Fruit fly (Drosophila melanogaster) whole organism, embryonic: Measurements from ENCODE around the gene CG34310.

Experiments
- Awh ChIP-seq: fragments of 200-800 bp; sonication (Bioruptor generic); IDR thresholded peaks from 2 replicates; pipeline ENCODE4, ENCODE4 v1.3.6; 2022; ENCODE audit warnings: missing biosample characterization, missing genetic modification characterization
- Bgb ChIP-seq: fragments of 200-800 bp; sonication (Bioruptor generic); IDR thresholded peaks from 2 replicates; pipeline ENCODE4 v1.3.6; 2022; ENCODE audit warnings: missing biosample characterization, missing genetic modification characterization; ENCODE audit not compliant: partially characterized antibody
- BtbVII ChIP-seq: fragments of 200-800 bp; sonication (Bioruptor generic); optimal IDR thresholded peaks from 3 replicates; lab custom pipeline; 2017; ENCODE audit warnings: missing biosample characterization, mild to moderate bottlenecking, missing genetic modification characterization
- C15 ChIP-seq: fragments of 200-800 bp; sonication (Bioruptor generic); IDR thresholded peaks from 3 replicates; pipeline ENCODE4 v1.3.6; 2022; ENCODE audit warnings: missing biosample characterization, missing genetic modification characterization
- CG1024 ChIP-seq: fragments of 200-800 bp; sonication (Bioruptor generic); IDR thresholded peaks from 2 replicates; pipeline ENCODE4 v1.3.6; 2022; ENCODE audit warnings: missing biosample characterization, missing genetic modification characterization
- CG10267 ChIP-seq: fragments of 200-800 bp; sonication (Bioruptor generic); optimal IDR thresholded peaks from 2 replicates; lab custom pipeline; 2018; ENCODE audit warnings: missing biosample characterization, mild to moderate bottlenecking, missing genetic modification characterization, moderate library complexity
- CG10979 ChIP-seq: fragments of 200-800 bp; sonication (Bioruptor generic); optimal IDR thresholded peaks from 2 replicates; lab custom pipeline; 2018; ENCODE audit warnings: missing biosample characterization, mild to moderate bottlenecking, missing genetic modification characterization, moderate library complexity
- CG12942 ChIP-seq: fragments of 200-800 bp; sonication (Bioruptor generic); optimal IDR thresholded peaks from 3 replicates; lab custom pipeline; 2016; ENCODE audit warnings: missing biosample characterization, missing genetic modification characterization
- CG14667 ChIP-seq: fragments of 200-800 bp; sonication (Bioruptor generic); IDR thresholded peaks from 2 replicates; pipeline ENCODE4 v1.3.6; 2022; ENCODE audit warnings: missing biosample characterization, missing genetic modification characterization
- CG14965 ChIP-seq: fragments of 200-800 bp; sonication (Bioruptor generic); optimal IDR thresholded peaks from 2 replicates; lab custom pipeline; 2016; ENCODE audit warnings: missing biosample characterization, missing genetic modification characterization, borderline replicate concordance
- CG15479 ChIP-seq: fragments of 200-800 bp; sonication (Bioruptor generic); optimal IDR thresholded peaks from 3 replicates; lab custom pipeline; 2019; ENCODE audit warnings: missing biosample characterization, mild to moderate bottlenecking, missing genetic modification characterization, moderate library complexity
- CG17912 ChIP-seq: fragments of 200-800 bp; sonication (Bioruptor generic); optimal IDR thresholded peaks from 2 replicates; lab custom pipeline; 2018; ENCODE audit warnings: missing biosample characterization, mild to moderate bottlenecking, missing genetic modification characterization
- CG31365 ChIP-seq: fragments of 200-800 bp; sonication (Bioruptor generic); optimal IDR thresholded peaks from 2 replicates; lab custom pipeline; 2018; ENCODE audit warnings: missing biosample characterization, mild to moderate bottlenecking, missing genetic modification characterization
- CG3726 ChIP-seq: fragments of 200-800 bp; sonication (Bioruptor generic); IDR thresholded peaks from 3 replicates; pipeline ENCODE4, ENCODE4 v1.3.6; 2022; ENCODE audit warnings: missing biosample characterization, missing genetic modification characterization
- CG4282 ChIP-seq: fragments of 200-800 bp; sonication (Bioruptor generic); optimal IDR thresholded peaks from 2 replicates; lab custom pipeline; 2016; ENCODE audit warnings: missing biosample characterization, missing genetic modification characterization
- CG4424 ChIP-seq: fragments of 200-800 bp; sonication (Bioruptor generic); optimal IDR thresholded peaks from 3 replicates; lab custom pipeline; 2016; ENCODE audit warnings: missing biosample characterization, missing genetic modification characterization
- CG5953 ChIP-seq: fragments of 200-800 bp; sonication (Bioruptor generic); IDR thresholded peaks from 2 replicates; pipeline ENCODE4 v1.3.6; 2022; ENCODE audit warnings: missing biosample characterization, missing genetic modification characterization
- CG6765 ChIP-seq: fragments of 200-800 bp; sonication (Bioruptor generic); optimal IDR thresholded peaks from 3 replicates; lab custom pipeline; 2017; ENCODE audit warnings: missing biosample characterization, mild to moderate bottlenecking, missing genetic modification characterization
- CG8924 ChIP-seq: fragments of 200-800 bp; optimal IDR thresholded peaks from 3 replicates; lab custom pipeline; 2019; ENCODE audit warnings: missing biosample characterization, mild to moderate bottlenecking, missing genetic modification characterization, moderate library complexity
- CrebB ChIP-seq: fragments of 200-800 bp; sonication (Bioruptor generic); optimal IDR thresholded peaks from 3 replicates; lab custom pipeline; 2018; ENCODE audit warnings: missing biosample characterization, mild to moderate bottlenecking, missing genetic modification characterization
- D19A ChIP-seq: fragments of 200-800 bp; optimal IDR thresholded peaks from 3 replicates; lab custom pipeline; 2019; ENCODE audit warnings: missing biosample characterization, mild to moderate bottlenecking, missing genetic modification characterization, moderate library complexity
- Dref ChIP-seq: fragments of 200-800 bp; sonication (Bioruptor generic); IDR thresholded peaks from 2 replicates; pipeline ENCODE4 v1.3.6; 2022; ENCODE audit warnings: missing biosample characterization, missing genetic modification characterization
- Ets65A ChIP-seq: fragments of 200-800 bp; sonication (Bioruptor generic); peaks from one replicate; lab custom pipeline; 2016; ENCODE audit warnings: missing biosample characterization, missing genetic modification characterization
- HLH4C ChIP-seq: fragments of 200-800 bp; sonication (Bioruptor generic); IDR thresholded peaks from 3 replicates; pipeline ENCODE4 v1.3.6; 2022; ENCODE audit warnings: missing biosample characterization, missing genetic modification characterization; ENCODE audit not compliant: partially characterized antibody
- Hand ChIP-seq: fragments of 200-800 bp; sonication (Bioruptor generic); optimal IDR thresholded peaks from 2 replicates; lab custom pipeline; 2017; ENCODE audit warnings: mild to moderate bottlenecking, missing biosample characterization, missing genetic modification reagents, missing genetic modification characterization
- Optix ChIP-seq: fragments of 200-800 bp; sonication (Bioruptor generic); IDR thresholded peaks from 3 replicates; pipeline ENCODE4 v1.3.6; 2022; ENCODE audit warnings: missing biosample characterization, missing genetic modification characterization
- PHDP ChIP-seq: fragments of 200-800 bp; sonication (Bioruptor generic); optimal IDR thresholded peaks from 3 replicates; lab custom pipeline; 2018; ENCODE audit warnings: missing biosample characterization, mild to moderate bottlenecking, missing genetic modification characterization, moderate library complexity
- Taf1 ChIP-seq: fragments of 200-800 bp; sonication (Bioruptor generic); IDR thresholded peaks from 2 replicates; pipeline ENCODE4 v1.3.6; 2022; ENCODE audit warnings: missing biosample characterization, missing genetic modification characterization
- Usf ChIP-seq: fragments of 200-800 bp; sonication (Bioruptor generic); optimal IDR thresholded peaks from 2 replicates; lab custom pipeline; 2017; ENCODE audit warnings: missing genotype, missing biosample characterization, missing genetic modification characterization
- ara ChIP-seq: fragments of 200-800 bp; sonication (Bioruptor generic); IDR thresholded peaks from 2 replicates; pipeline ENCODE4 v1.3.6; 2022; ENCODE audit warnings: missing biosample characterization, missing genetic modification characterization
- caup ChIP-seq: fragments of 200-800 bp; sonication (Bioruptor generic); optimal IDR thresholded peaks from 3 replicates; lab custom pipeline; 2017; ENCODE audit warnings: missing biosample characterization, mild to moderate bottlenecking, missing genetic modification characterization, moderate library complexity; ENCODE audit not compliant: severe bottlenecking
- ci ChIP-seq: fragments of 200-800 bp; sonication (Bioruptor generic); IDR thresholded peaks from 3 replicates; pipeline ENCODE4 v1.3.6; 2022; ENCODE audit warnings: missing biosample characterization, missing genetic modification characterization
- dimm ChIP-seq: fragments of 200-800 bp; sonication (Bioruptor generic); IDR thresholded peaks from 2 replicates; pipeline ENCODE4 v1.3.6; 2022; ENCODE audit warnings: missing biosample characterization, missing genetic modification characterization
- ems ChIP-seq: fragments of 200-800 bp; sonication (Bioruptor generic); optimal IDR thresholded peaks from 3 replicates; lab custom pipeline; 2016; ENCODE audit warnings: missing biosample characterization, missing genetic modification characterization
- exex ChIP-seq: fragments of 200-800 bp; sonication (Bioruptor generic); optimal IDR thresholded peaks from 4 replicates; lab custom pipeline; 2018; ENCODE audit warnings: missing biosample characterization, mild to moderate bottlenecking, missing genetic modification characterization, moderate library complexity
- gfzf ChIP-seq: fragments of 200-800 bp; sonication (Bioruptor generic); optimal IDR thresholded peaks from 2 replicates; lab custom pipeline; 2016; ENCODE audit warnings: missing biosample characterization, mild to moderate bottlenecking, missing genetic modification characterization, moderate library complexity
- insv ChIP-seq, 2 experiments: fragments of 200-800 bp; sonication (Bioruptor generic); optimal IDR thresholded peaks; 3 replicates each; lab custom pipeline; 2016 to 2018; ENCODE audit warnings: missing biosample characterization in 2 of 2, missing genetic modification characterization in 2 of 2
- kah ChIP-seq: fragments of 200-800 bp; sonication (Bioruptor generic); optimal IDR thresholded peaks from 2 replicates; lab custom pipeline; 2018; ENCODE audit warnings: missing biosample characterization, mild to moderate bottlenecking, missing genetic modification characterization
- lola ChIP-seq, 3 experiments: fragments of >200 bp in 2 of 3; fragments of 200-800 bp in 1 of 3; sonication (Bioruptor generic) in 1 of 3; optimal IDR thresholded peaks; 2 replicates each; lab custom pipeline; 2017 to 2019; ENCODE audit warnings: missing biosample characterization in 3 of 3, missing genetic modification characterization in 3 of 3, mild to moderate bottlenecking in 1 of 3, moderate library complexity in 1 of 3
- maf-S ChIP-seq: fragments of 200-800 bp; sonication (Bioruptor generic); optimal IDR thresholded peaks from 2 replicates; lab custom pipeline; 2016; ENCODE audit warnings: missing biosample characterization, missing genetic modification characterization
- nmo ChIP-seq: fragments of 200-800 bp; sonication (Bioruptor generic); optimal IDR thresholded peaks from 2 replicates; lab custom pipeline; 2018; ENCODE audit warnings: missing biosample characterization, mild to moderate bottlenecking, missing genetic modification characterization, moderate library complexity
- pfk ChIP-seq: fragments of 200-800 bp; sonication (Bioruptor generic); optimal IDR thresholded peaks from 2 replicates; lab custom pipeline; 2018; ENCODE audit warnings: missing biosample characterization, mild to moderate bottlenecking, missing genetic modification characterization, moderate library complexity
- pho ChIP-seq: fragments of 200-800 bp; sonication (Bioruptor generic); optimal IDR thresholded peaks from 2 replicates; lab custom pipeline; 2016; ENCODE audit warnings: missing biosample characterization, missing genetic modification characterization
- pita ChIP-seq: fragments of 200-800 bp; sonication (Bioruptor generic); optimal IDR thresholded peaks from 2 replicates; lab custom pipeline; 2017; ENCODE audit warnings: missing biosample characterization, mild to moderate bottlenecking, missing genetic modification characterization
- pros ChIP-seq: fragments of 200-800 bp; sonication (Bioruptor generic); optimal IDR thresholded peaks from 3 replicates; lab custom pipeline; 2019; ENCODE audit warnings: missing biosample characterization, mild to moderate bottlenecking, missing genetic modification characterization, moderate library complexity
- slbo ChIP-seq: fragments of 200-800 bp; sonication (Bioruptor generic); IDR thresholded peaks from 2 replicates; pipeline ENCODE4 v1.3.6; 2022; ENCODE audit warnings: missing biosample characterization, missing genetic modification characterization
- stc ChIP-seq: fragments of 200-800 bp; sonication (Bioruptor generic); IDR thresholded peaks from 2 replicates; pipeline ENCODE4 v1.3.6; 2022; ENCODE audit warnings: missing biosample characterization, missing genetic modification characterization
- wek ChIP-seq: fragments of 200-800 bp; sonication (Bioruptor generic); optimal IDR thresholded peaks from 3 replicates; lab custom pipeline; 2018; ENCODE audit warnings: missing biosample characterization, mild to moderate bottlenecking, missing genetic modification characterization, moderate library complexity
- z ChIP-seq: fragments of 200-800 bp; sonication (Bioruptor generic); IDR thresholded peaks from 3 replicates; pipeline ENCODE4 v1.3.6; 2022; ENCODE audit warnings: missing biosample characterization, missing genetic modification characterization
- zen ChIP-seq: fragments of 200-800 bp; sonication (Bioruptor generic); optimal IDR thresholded peaks from 3 replicates; lab custom pipeline; 2018; ENCODE audit warnings: missing biosample characterization, mild to moderate bottlenecking, missing genetic modification characterization, moderate library complexity

Gene CG34310

DNA sequence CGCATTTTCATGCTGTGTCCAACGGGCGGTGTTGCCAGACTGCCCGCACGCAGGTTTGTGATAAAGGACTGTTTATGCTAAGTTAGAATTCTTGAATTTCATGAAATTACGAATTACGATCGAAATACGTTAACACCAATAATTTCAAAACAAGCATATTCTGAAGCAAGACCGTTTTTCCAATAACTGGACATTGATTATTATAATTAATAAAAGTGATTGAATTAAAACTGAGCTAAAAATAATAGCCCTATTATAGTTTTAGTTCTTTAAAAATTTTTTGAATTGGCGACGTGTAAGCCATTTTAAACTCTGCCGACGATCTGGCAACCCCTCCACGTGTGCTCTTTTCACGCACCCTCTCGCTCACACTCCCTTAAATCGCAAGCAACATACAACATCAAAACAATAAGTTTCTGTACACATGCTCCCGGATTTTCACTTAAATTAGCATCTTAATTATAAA, 15.3 kb upstream of the CG34310 start (continued):
- peak; percentile 90 for TF ChIP-seq D19A (tag; lab: Kevin White, UChicago)
- peak; percentile 93 for TF ChIP-seq CG12942
- peak; percentile 78; the same call in 2 of the 3 replicates for TF ChIP-seq C15 (GFP tag; lab: Robert Waterston, UW)
- peak; percentile 86 for TF ChIP-seq ara (GFP tag; lab: Robert Waterston, UW)
- TF ChIP-seq CG4424 (GFP tag; lab: Kevin White, UChicago): peak; percentile 95
- peak; percentile 80 for TF ChIP-seq Optix
- peak; percentile 15 for TF ChIP-seq gfzf
- peak; percentile 89 for TF ChIP-seq kah (GFP tag; lab: Kevin White, UChicago)
- TF ChIP-seq zen (tag; lab: Kevin White, UChicago): peak; percentile 87
- no peak for TF ChIP-seq Dref (GFP tag; lab: Robert Waterston, UW)
- TF ChIP-seq Bgb: no peak
- no peak for TF ChIP-seq pita (GFP tag; lab: Kevin White, UChicago)
- peak; percentile 1 for TF ChIP-seq CG4282 (GFP tag; lab: Kevin White, UChicago)
- peak; percentile 88 for TF ChIP-seq ems
- TF ChIP-seq CG8924 (tag; lab: Kevin White, UChicago): peak; percentile 96
- TF ChIP-seq wek (GFP tag; lab: Kevin White, UChicago): peak; percentile 79
- peak; percentile 47 for TF ChIP-seq CG15479
- TF ChIP-seq Taf1 (GFP tag; lab: Robert Waterston, UW): peak; percentile 84
- TF ChIP-seq dimm (GFP tag; lab: Robert Waterston, UW): peak; percentile 72
- TF ChIP-seq nmo (GFP tag; lab: Kevin White, UChicago): peak; percentile 97
- TF ChIP-seq CG3726 (GFP tag; lab: Robert Waterston, UW): peak; percentile 90
- peak; percentile 81 for TF ChIP-seq exex
- peak; percentile 96 for TF ChIP-seq BtbVII (GFP tag; lab: Kevin White, UChicago)
- TF ChIP-seq CG17912 (GFP tag; lab: Kevin White, UChicago): peak; percentile 68
- no peak for TF ChIP-seq z
- TF ChIP-seq CG14965: peak; percentile 57
- TF ChIP-seq Awh (GFP tag; lab: Robert Waterston, UW): peak; percentile 81
- TF ChIP-seq CG10979: peak; percentile 93
- peak; percentile 56 for TF ChIP-seq pfk (GFP tag; lab: Kevin White, UChicago)
- TF ChIP-seq insv (GFP tag; optimal IDR thresholded peaks at IDR 0.05; lab: Kevin White, UChicago): peak; percentile 10 to 80
- peak; percentile 74 for TF ChIP-seq CG31365 (tag; lab: Kevin White, UChicago)
- TF ChIP-seq Hand: peak; percentile 92
- TF ChIP-seq CG1024: peak; percentile 75
- peak; percentile 85 for TF ChIP-seq CG14667 (GFP tag; lab: Robert Waterston, UW)
- TF ChIP-seq ci: peak; percentile 89
- TF ChIP-seq Usf (GFP tag; lab: Kevin White, UChicago): peak; percentile 91
- peak; percentile 89 for TF ChIP-seq CG10267
- TF ChIP-seq HLH4C: no peak
- peak; percentile 33 for TF ChIP-seq pros
- peak in 1 of 3 experiments; percentile 94 for TF ChIP-seq lola (GFP tag; optimal IDR thresholded peaks at IDR 0.05; lab: Kevin White, UChicago)
- TF ChIP-seq CG5953 (GFP tag; lab: Robert Waterston, UW): peak; percentile 82
- TF ChIP-seq caup: peak; percentile 96
- peak; percentile 95 for TF ChIP-seq CG6765 (GFP tag; lab: Kevin White, UChicago)
- TF ChIP-seq slbo (GFP tag; lab: Robert Waterston, UW): peak; percentile 95
- TF ChIP-seq pho: peak; percentile 95
- TF ChIP-seq PHDP (tag; lab: Kevin White, UChicago): peak; percentile 96
- TF ChIP-seq CrebB (tag; lab: Kevin White, UChicago): peak; percentile 91
- peak; percentile 92 for TF ChIP-seq stc (GFP tag; lab: Robert Waterston, UW)
- peak; percentile 90 for TF ChIP-seq maf-S (GFP tag; lab: Kevin White, UChicago)
- TF ChIP-seq Ets65A: peak; percentile 98
